Worm (Caenorhabditis elegans) whole organism, L3 larva: ENCODE data around the gene F31D4.8.

Experiments
- R02D3.7 ChIP-seq: fragments of 150-350 bp; optimal IDR thresholded peaks from 2 replicates; lab custom pipeline; 2014; ENCODE audit warnings: missing biosample characterization, missing genetic modification characterization
- ZK546.5 ChIP-seq: sonication (generic microtip); optimal IDR thresholded peaks from 2 replicates; lab custom pipeline; 2017; ENCODE audit warnings: missing biosample characterization, missing genetic modification characterization
- aly-2 ChIP-seq: fragments of 150-350 bp; optimal IDR thresholded peaks from 2 replicates; lab custom pipeline; 2014; ENCODE audit warnings: missing biosample characterization, missing genetic modification characterization
- ama-1 ChIP-seq: fragments of 150-350 bp; optimal IDR thresholded peaks from 2 replicates; lab custom pipeline; 2018
- ceh-16 ChIP-seq: sonication (generic microtip); optimal IDR thresholded peaks from 2 replicates; lab custom pipeline; 2017; ENCODE audit warnings: missing biosample characterization, missing genetic modification characterization
- ceh-28 ChIP-seq: fragments of 150-350 bp; optimal IDR thresholded peaks from 2 replicates; lab custom pipeline; 2014; ENCODE audit warnings: missing biosample characterization, missing genetic modification reagents, missing genetic modification characterization
- ceh-82 ChIP-seq: fragments of 150-350 bp; optimal IDR thresholded peaks from 2 replicates; lab custom pipeline; 2014; ENCODE audit warnings: missing biosample characterization, missing genetic modification characterization
- ceh-9 ChIP-seq: sonication (generic microtip); optimal IDR thresholded peaks from 2 replicates; lab custom pipeline; 2018; ENCODE audit warnings: missing biosample characterization, missing genetic modification characterization
- daf-12 ChIP-seq: fragments of 150-350 bp; optimal IDR thresholded peaks from 2 replicates; lab custom pipeline; 2014; ENCODE audit warnings: missing biosample characterization, missing genetic modification reagents, missing genetic modification characterization
- egl-5 ChIP-seq: fragments of 150-350 bp; optimal IDR thresholded peaks from 2 replicates; lab custom pipeline; 2017; ENCODE audit warnings: missing biosample characterization, missing genetic modification reagents, missing genetic modification characterization, inconsistent platforms
- elt-1 ChIP-seq: fragments of 150-350 bp; optimal IDR thresholded peaks from 2 replicates; lab custom pipeline; 2014; ENCODE audit warnings: missing biosample characterization, missing genetic modification characterization
- elt-2 ChIP-seq: sonication (generic microtip); optimal IDR thresholded peaks from 2 replicates; lab custom pipeline; 2016; ENCODE audit warnings: missing genetic modification reagents, mild to moderate bottlenecking, missing genetic modification characterization, missing compliant biosample characterization
- elt-3 ChIP-seq, 3 experiments: fragments of 150-350 bp in 1 of 3; sonication (generic microtip) in 2 of 3; optimal IDR thresholded peaks; 2 replicates in 2 of 3; 4 replicates in 1 of 3; lab custom pipeline; 2014 to 2017; ENCODE audit warnings: missing biosample characterization in 3 of 3, missing genetic modification characterization in 3 of 3
- eor-1 ChIP-seq, 2 experiments: fragments of 150-350 bp; optimal IDR thresholded peaks; 2 replicates each; lab custom pipeline; 2014 to 2018; ENCODE audit warnings: missing biosample characterization in 2 of 2, missing genetic modification characterization in 2 of 2
- fkh-10 ChIP-seq: sonication (generic microtip); optimal IDR thresholded peaks from 2 replicates; lab custom pipeline; 2017; ENCODE audit warnings: missing biosample characterization, missing genetic modification reagents, missing genetic modification characterization
- fkh-2 ChIP-seq: fragments of 150-350 bp; optimal IDR thresholded peaks from 2 replicates; lab custom pipeline; 2014; ENCODE audit warnings: missing biosample characterization, missing genetic modification reagents, missing genetic modification characterization
- fos-1 ChIP-seq: fragments of 150-350 bp; optimal IDR thresholded peaks from 2 replicates; lab custom pipeline; 2014; ENCODE audit warnings: missing biosample characterization, missing genetic modification characterization
- hmg-11 ChIP-seq: sonication (generic microtip); optimal IDR thresholded peaks from 2 replicates; lab custom pipeline; 2016; ENCODE audit warnings: missing genetic modification characterization, missing compliant biosample characterization
- jun-1 ChIP-seq: fragments of 150-350 bp; optimal IDR thresholded peaks from 2 replicates; lab custom pipeline; 2014; ENCODE audit warnings: missing biosample characterization, missing genetic modification reagents, missing genetic modification characterization
- lin-15B ChIP-seq: fragments of 150-350 bp; optimal IDR thresholded peaks from 2 replicates; lab custom pipeline; 2014; ENCODE audit warnings: missing biosample characterization, missing genetic modification characterization
- lin-39 ChIP-seq: fragments of 150-350 bp; optimal IDR thresholded peaks from 2 replicates; lab custom pipeline; 2018; ENCODE audit warnings: missing biosample characterization, missing genetic modification reagents, missing genetic modification characterization
- lsy-12 ChIP-seq: sonication (generic microtip); optimal IDR thresholded peaks from 2 replicates; lab custom pipeline; 2016; ENCODE audit warnings: mild to moderate bottlenecking, missing genetic modification characterization, missing compliant biosample characterization
- mdl-1 ChIP-seq: fragments of 150-350 bp; optimal IDR thresholded peaks from 2 replicates; lab custom pipeline; 2014; ENCODE audit warnings: missing biosample characterization, missing genetic modification characterization
- mml-1 ChIP-seq: fragments of 150-350 bp; sonication (generic microtip); optimal IDR thresholded peaks from 3 replicates; lab custom pipeline; 2014; ENCODE audit warnings: missing biosample characterization, missing genetic modification characterization
- nfya-1 ChIP-seq: sonication (generic microtip); optimal IDR thresholded peaks from 2 replicates; lab custom pipeline; 2017; ENCODE audit warnings: missing genetic modification characterization, mild to moderate bottlenecking, missing compliant biosample characterization, antibody characterized with exemption, moderate library complexity; ENCODE audit not compliant: insufficient read depth
- nhr-11 ChIP-seq: fragments of 150-350 bp; optimal IDR thresholded peaks from 2 replicates; lab custom pipeline; 2014; ENCODE audit warnings: missing biosample characterization, missing genetic modification characterization
- nhr-237 ChIP-seq: fragments of 150-350 bp; optimal IDR thresholded peaks from 2 replicates; lab custom pipeline; 2014; ENCODE audit warnings: missing biosample characterization, missing genetic modification characterization
- nhr-25 ChIP-seq: sonication (generic microtip); optimal IDR thresholded peaks from 2 replicates; lab custom pipeline; 2017; ENCODE audit warnings: missing biosample characterization, missing genetic modification characterization
- nhr-28 ChIP-seq: fragments of 150-350 bp; optimal IDR thresholded peaks from 2 replicates; lab custom pipeline; 2014; ENCODE audit warnings: missing biosample characterization, missing genetic modification characterization
- nhr-67 ChIP-seq: fragments of 150-350 bp; optimal IDR thresholded peaks from 2 replicates; lab custom pipeline; 2014; ENCODE audit warnings: missing biosample characterization, missing genetic modification characterization
- nhr-76 ChIP-seq: fragments of 150-350 bp; sonication (generic microtip); optimal IDR thresholded peaks from 5 replicates; lab custom pipeline; 2014; ENCODE audit warnings: missing biosample characterization, missing genetic modification characterization
- nhr-77 ChIP-seq: fragments of 150-350 bp; optimal IDR thresholded peaks from 2 replicates; lab custom pipeline; 2014; ENCODE audit warnings: missing biosample characterization, missing genetic modification characterization
- pha-4 ChIP-seq: fragments of 150-350 bp; optimal IDR thresholded peaks from 2 replicates; lab custom pipeline; 2014; ENCODE audit warnings: missing biosample characterization, missing genetic modification reagents, missing genetic modification characterization
- pqm-1 ChIP-seq: fragments of 150-350 bp; optimal IDR thresholded peaks from 2 replicates; lab custom pipeline; 2017; ENCODE audit warnings: missing biosample characterization, missing genetic modification characterization, inconsistent platforms
- sea-2 ChIP-seq: fragments of 150-350 bp; sonication (generic microtip); optimal IDR thresholded peaks from 4 replicates; lab custom pipeline; 2014; ENCODE audit warnings: missing biosample characterization, missing genetic modification reagents, missing genetic modification characterization
- skn-1 ChIP-seq: fragments of 150-350 bp; optimal IDR thresholded peaks from 2 replicates; lab custom pipeline; 2014; ENCODE audit warnings: missing biosample characterization, missing genetic modification characterization
- snpc-4 ChIP-seq: fragments of 150-350 bp; optimal IDR thresholded peaks from 2 replicates; lab custom pipeline; 2014; ENCODE audit warnings: missing biosample characterization, missing genetic modification characterization
- tbx-2 ChIP-seq: sonication (generic microtip); optimal IDR thresholded peaks from 2 replicates; lab custom pipeline; 2016; ENCODE audit warnings: mild to moderate bottlenecking, missing genetic modification characterization, missing compliant biosample characterization
- unc-39 ChIP-seq: sonication (generic microtip); optimal IDR thresholded peaks from 4 replicates; lab custom pipeline; 2017; ENCODE audit warnings: missing biosample characterization, missing genetic modification characterization
- zag-1 ChIP-seq: fragments of 150-350 bp; optimal IDR thresholded peaks from 2 replicates; lab custom pipeline; 2014; ENCODE audit warnings: missing biosample characterization, missing genetic modification characterization
- ztf-4 ChIP-seq: fragments of 150-350 bp; optimal IDR thresholded peaks from 2 replicates; lab custom pipeline; 2014; ENCODE audit warnings: missing biosample characterization, missing genetic modification characterization

F31D4.8 gene

DNA sequence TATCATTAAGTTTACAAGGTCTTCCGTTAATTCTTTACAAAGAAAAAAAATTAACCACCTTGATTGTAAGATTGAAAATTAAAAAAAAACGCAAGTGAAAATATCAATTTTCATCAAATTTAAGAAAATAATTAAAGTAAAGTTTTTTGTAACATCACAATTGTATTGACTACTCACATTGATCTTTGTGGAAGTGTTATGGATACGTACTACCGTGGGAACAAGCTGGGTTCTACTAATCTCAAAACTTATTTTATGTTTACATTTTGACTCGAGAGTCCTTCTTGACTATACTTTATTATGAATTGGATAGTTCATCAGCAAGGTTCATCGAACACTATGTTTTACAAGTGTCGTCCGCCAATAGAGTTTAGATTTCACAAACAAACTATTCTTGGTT is 38.7 kb downstream of the F31D4.8 start, which contains the start of gene num-1:
TSS of gene num-1 (plus strand) at position 301 of the 400 bp plus-strand sequence.
- TF ChIP-seq nhr-28 (tag; lab: Kevin White, UChicago): no peak
- no peak for TF ChIP-seq eor-1 (tag; optimal IDR thresholded peaks at IDR 0.05; lab: Kevin White, UChicago)
- TF ChIP-seq elt-2 (tag; lab: Kevin White, UChicago): no peak
- TF ChIP-seq pha-4: no peak
- no peak for TF ChIP-seq jun-1 (tag; lab: Kevin White, UChicago)
- TF ChIP-seq elt-3 (tag; optimal IDR thresholded peaks at IDR 0.05; lab: Kevin White, UChicago): no peak

DNA sequence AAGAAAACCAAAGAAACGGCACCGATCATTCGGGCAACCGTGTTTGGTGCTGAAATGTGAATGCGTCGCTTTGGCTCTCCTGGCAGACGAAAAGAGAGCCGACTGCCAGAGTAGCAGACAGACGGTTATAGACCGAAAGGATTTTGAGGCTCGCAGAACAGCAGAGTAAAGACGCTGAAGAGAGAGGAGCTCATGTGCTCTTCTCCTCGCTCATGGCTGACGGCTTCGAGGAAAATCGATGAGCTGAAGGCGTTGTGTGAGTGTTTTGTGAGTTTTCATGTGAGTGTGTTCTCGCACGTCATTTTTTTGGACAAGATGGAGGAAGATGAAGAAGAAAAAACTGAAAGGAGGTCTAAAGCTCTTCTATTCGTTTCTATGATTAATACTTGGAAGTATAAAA is 39.4 kb downstream of the F31D4.8 start, which contains the start of gene sbt-1:
TSS of gene sbt-1 (minus strand) at position 62 of the 400 bp plus-strand sequence.
- no peak for TF ChIP-seq unc-39 (tag; lab: Kevin White, UChicago)
- peak; percentile 77 for TF ChIP-seq lin-39 (tag; lab: Kevin White, UChicago)
- TF ChIP-seq ama-1 (lab: Kevin White, UChicago): no peak
- peak; percentile 83 for TF ChIP-seq nfya-1 (tag; lab: Kevin White, UChicago)
- TF ChIP-seq snpc-4 (tag; lab: Kevin White, UChicago): no peak
- TF ChIP-seq daf-12 (tag; lab: Kevin White, UChicago): no peak
- TF ChIP-seq nhr-28 (tag; lab: Kevin White, UChicago): no peak
- no peak for TF ChIP-seq lsy-12 (tag; lab: Kevin White, UChicago)
- TF ChIP-seq mml-1 (tag; lab: Kevin White, UChicago): no peak
- TF ChIP-seq skn-1 (tag; lab: Kevin White, UChicago): no peak
- TF ChIP-seq pqm-1 (tag; lab: Kevin White, UChicago): peak; percentile 65
- no peak for TF ChIP-seq eor-1 (tag; optimal IDR thresholded peaks at IDR 0.05; lab: Kevin White, UChicago)
- TF ChIP-seq pha-4: no peak
- TF ChIP-seq egl-5: no peak
- no peak for TF ChIP-seq elt-3 (tag; optimal IDR thresholded peaks at IDR 0.05; lab: Kevin White, UChicago)
- TF ChIP-seq fkh-2 (tag; lab: Kevin White, UChicago): no peak
- no peak for TF ChIP-seq nhr-67 (tag; lab: Kevin White, UChicago)
- no peak for TF ChIP-seq zag-1 (tag; lab: Kevin White, UChicago)
- no peak for TF ChIP-seq ceh-82
- TF ChIP-seq elt-1 (tag; lab: Kevin White, UChicago): peak; percentile 45
- peak; percentile 12 for TF ChIP-seq ceh-28 (tag; lab: Kevin White, UChicago)
- TF ChIP-seq mdl-1 (tag; lab: Kevin White, UChicago): peak; percentile 57
- no peak for TF ChIP-seq aly-2 (tag; lab: Kevin White, UChicago)
- TF ChIP-seq nhr-77 (tag; lab: Kevin White, UChicago): no peak
- TF ChIP-seq fkh-10 (GFP tag; lab: Kevin White, UChicago): no peak
- TF ChIP-seq nhr-25 (tag; lab: Kevin White, UChicago): no peak
- no peak for TF ChIP-seq elt-2 (tag; lab: Kevin White, UChicago)
- peak; percentile 55 for TF ChIP-seq sea-2 (GFP tag; lab: Kevin White, UChicago)
- TF ChIP-seq ceh-16 (tag; lab: Kevin White, UChicago): no peak
- TF ChIP-seq ceh-9 (tag; lab: Kevin White, UChicago): no peak
- peak; percentile 34 for TF ChIP-seq lin-15B
- TF ChIP-seq R02D3.7: no peak
- TF ChIP-seq nhr-11 (tag; lab: Kevin White, UChicago): peak; percentile 37
- peak; percentile 59 for TF ChIP-seq hmg-11
- TF ChIP-seq nhr-76 (tag; lab: Kevin White, UChicago): no peak
- TF ChIP-seq tbx-2 (tag; lab: Kevin White, UChicago): peak; percentile 35

- TF ChIP-seq fkh-2 (tag; lab: Kevin White, UChicago): no peak
- TF ChIP-seq nhr-76 (tag; lab: Kevin White, UChicago): no peak
- TF ChIP-seq ztf-4 (tag; lab: Kevin White, UChicago): no peak
- TF ChIP-seq skn-1 (tag; lab: Kevin White, UChicago): no peak
- TF ChIP-seq nhr-28 (tag; lab: Kevin White, UChicago): no peak
- no peak for TF ChIP-seq lin-15B
- TF ChIP-seq ZK546.5 (tag; lab: Kevin White, UChicago): no peak
- no peak for TF ChIP-seq lsy-12 (tag; lab: Kevin White, UChicago)
- TF ChIP-seq lin-39 (tag; lab: Kevin White, UChicago): no peak
- no peak for TF ChIP-seq nhr-237 (tag; lab: Kevin White, UChicago)
- no peak for TF ChIP-seq ama-1 (lab: Kevin White, UChicago)
- TF ChIP-seq fos-1 (tag; lab: Kevin White, UChicago): no peak
Measured at ce11 chrV:20826618-20827017, 41.6 kb downstream of the F31D4.8 start.
